Worm (Caenorhabditis elegans): ENCODE data around the gene Y71H2B.8.

ce11 chrIII:2577982-2578381, 1.1 kb upstream of the Y71H2B.8 start:
- no peak for TF ChIP-seq fkh-10 (GFP tag; optimal IDR thresholded peaks at IDR 0.05)
- no peak for TF ChIP-seq zag-1 (tag; optimal IDR thresholded peaks at IDR 0.05)
- TF ChIP-seq ama-1 (optimal IDR thresholded peaks at IDR 0.05): no peak
- TF ChIP-seq nhr-77 (tag; optimal IDR thresholded peaks at IDR 0.05): no peak
- TF ChIP-seq skn-1 (tag; optimal IDR thresholded peaks at IDR 0.05): no peak
- no peak for TF ChIP-seq fos-1 (tag; optimal IDR thresholded peaks at IDR 0.05)

Data from whole organism, L3 larva.